Worm (Caenorhabditis elegans): Measurements from ENCODE around the gene oac-48.

DNA sequence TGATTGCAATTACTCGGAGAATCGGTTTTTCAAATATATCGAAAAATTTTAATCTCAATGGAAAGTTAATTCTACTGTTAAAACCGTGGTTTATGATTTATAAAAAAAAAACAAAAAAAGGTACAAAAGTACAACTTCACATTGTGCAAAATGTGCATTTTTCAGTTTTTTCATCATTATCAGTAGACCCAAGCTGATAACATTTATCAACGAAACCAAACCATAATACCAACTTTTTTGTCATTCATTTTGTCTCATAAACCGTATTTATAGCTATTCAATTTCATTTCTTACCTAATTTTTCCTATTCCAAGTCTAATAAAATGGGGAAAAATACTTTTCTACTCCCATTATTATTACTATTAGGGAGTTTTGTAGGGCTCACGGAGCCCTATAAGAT, 34.6 kb upstream of the oac-48 start, which contains the start of gene ugt-22:
- TF ChIP-seq ztf-11 (tag; optimal IDR thresholded peaks at IDR 0.05) (no peak), ceh-82 (tag; optimal IDR thresholded peaks at IDR 0.05) (no peak), nhr-77 (tag; optimal IDR thresholded peaks at IDR 0.05) (no peak), lin-11 (tag; optimal IDR thresholded peaks at IDR 0.05) (no peak), unc-55 (GFP tag; optimal IDR thresholded peaks at IDR 0.05) (no peak), aly-2 (tag; optimal IDR thresholded peaks at IDR 0.05) (no peak), egl-27 (tag; optimal IDR thresholded peaks at IDR 0.05) (no peak), ZK546.5 (tag; optimal IDR thresholded peaks at IDR 0.05) (no peak), R02D3.7 (tag; optimal IDR thresholded peaks at IDR 0.05) (no peak)
